Worm (Caenorhabditis elegans): ENCODE measurements around the gene F59A6.2.

ce11 chrII:4986664-4987063, 27.8 kb upstream of the F59A6.2 start:
- no peak for TF ChIP-seq unc-62 (GFP tag; optimal IDR thresholded peaks at IDR 0.05)
- TF ChIP-seq lin-15B (tag; optimal IDR thresholded peaks at IDR 0.05), result no peak
- no peak for TF ChIP-seq egl-27 (tag; optimal IDR thresholded peaks at IDR 0.05)
- no peak for TF ChIP-seq fkh-8 (tag; optimal IDR thresholded peaks at IDR 0.05)
- no peak for TF ChIP-seq unc-30 (tag; optimal IDR thresholded peaks at IDR 0.05)
- TF ChIP-seq nhr-85 (tag), result no peak
- no peak for TF ChIP-seq efl-1 (optimal IDR thresholded peaks at IDR 0.05)
- no peak for TF ChIP-seq efl-1 (GFP tag; optimal IDR thresholded peaks at IDR 0.05 in 1 of 2)
- no peak for TF ChIP-seq lin-13 (GFP tag; optimal IDR thresholded peaks at IDR 0.05)
- TF ChIP-seq elt-3 (tag; optimal IDR thresholded peaks at IDR 0.05), result no peak
